Fruit fly (Drosophila melanogaster): ENCODE results near the gene Tlk.

Tlk gene

dm6 chrX:3693989-3694769, 25.6 kb upstream of the Tlk start:
- TF ChIP-seq CG8159 (tag; optimal IDR thresholded peaks at IDR 0.05) (peak; percentile 61), Snoo (tag; optimal IDR thresholded peaks at IDR 0.05) (peak; percentile 33), gl (tag; optimal IDR thresholded peaks at IDR 0.05) (no peak), CG32121 (GFP tag; IDR thresholded peaks at IDR 0.05) (peak; percentile 43; the same call in 1 of the 2 replicates), CG17806 (tag; optimal IDR thresholded peaks at IDR 0.05) (peak; percentile 45), EcR (GFP tag; optimal IDR thresholded peaks at IDR 0.05) (no peak), Pif1B (GFP tag; optimal IDR thresholded peaks at IDR 0.05) (peak; percentile 45), D1 (tag; optimal IDR thresholded peaks at IDR 0.05) (peak; percentile 40), Ets98B (GFP tag; IDR thresholded peaks at IDR 0.05) (no peak), Pif1A (GFP tag; optimal IDR thresholded peaks at IDR 0.05) (peak; percentile 76), CG12605 (GFP tag; IDR thresholded peaks at IDR 0.05) (no peak), CG4496 (GFP tag; IDR thresholded peaks at IDR 0.05) (peak; percentile 33; the same call in 1 of the 3 replicates), CG34367 (tag; optimal IDR thresholded peaks at IDR 0.05) (peak; percentile 52), CG9948 (tag; optimal IDR thresholded peaks at IDR 0.05) (peak; percentile 68), CG15710 (tag; optimal IDR thresholded peaks at IDR 0.05) (peak; percentile 59), CG8301 (tag; optimal IDR thresholded peaks at IDR 0.05) (peak; percentile 72), CG10348 (GFP tag; IDR thresholded peaks at IDR 0.05) (no peak), fd96Ca (GFP tag; IDR thresholded peaks at IDR 0.05) (peak; percentile 64; the same call in 2 of the 3 replicates), CG14655 (GFP tag; optimal IDR thresholded peaks at IDR 0.05) (peak; percentile 87), rn (GFP tag; IDR thresholded peaks at IDR 0.05) (no peak), CG13204 (GFP tag; optimal IDR thresholded peaks at IDR 0.05) (no peak)

dm6 chrX:3694770-3695145, 25.0 kb upstream of the Tlk start:
- TF ChIP-seq fd96Ca (GFP tag; IDR thresholded peaks at IDR 0.05): peak; percentile 52; the same call in 1 of the 3 replicates
- no peak for TF ChIP-seq CG15710 (tag; optimal IDR thresholded peaks at IDR 0.05)
- no peak for TF ChIP-seq D1 (tag; optimal IDR thresholded peaks at IDR 0.05)
- peak; percentile 24 for TF ChIP-seq EcR (GFP tag; optimal IDR thresholded peaks at IDR 0.05)

- TF ChIP-seq Pif1B (GFP tag; optimal IDR thresholded peaks at IDR 0.05): peak; percentile 65
- TF ChIP-seq rn (GFP tag; IDR thresholded peaks at IDR 0.05): peak; percentile 62
- peak; percentile 88 for TF ChIP-seq CG4496 (GFP tag; IDR thresholded peaks at IDR 0.05)
- TF ChIP-seq CG8159 (tag; optimal IDR thresholded peaks at IDR 0.05): peak; percentile 72
- TF ChIP-seq CG15710 (tag; optimal IDR thresholded peaks at IDR 0.05): peak; percentile 74
- peak; percentile 81 for TF ChIP-seq Snoo (tag; optimal IDR thresholded peaks at IDR 0.05)
- TF ChIP-seq fd96Ca (GFP tag; IDR thresholded peaks at IDR 0.05): no peak; the same call in 2 of the 3 replicates
- TF ChIP-seq CG13204 (GFP tag; optimal IDR thresholded peaks at IDR 0.05): peak; percentile 90
- TF ChIP-seq CG10348 (GFP tag; IDR thresholded peaks at IDR 0.05): peak; percentile 72
- TF ChIP-seq Pif1A (GFP tag; optimal IDR thresholded peaks at IDR 0.05): peak; percentile 78
- TF ChIP-seq CG14655 (GFP tag; optimal IDR thresholded peaks at IDR 0.05): peak; percentile 66
- TF ChIP-seq CG12605 (GFP tag; IDR thresholded peaks at IDR 0.05): peak; percentile 96
- TF ChIP-seq CG34367 (tag; optimal IDR thresholded peaks at IDR 0.05): peak; percentile 83
- TF ChIP-seq gl (tag; optimal IDR thresholded peaks at IDR 0.05): peak; percentile 93
- TF ChIP-seq Ets98B (GFP tag; IDR thresholded peaks at IDR 0.05): peak; percentile 82
- no peak for TF ChIP-seq D1 (tag; optimal IDR thresholded peaks at IDR 0.05)
- peak; percentile 87 for TF ChIP-seq CG32121 (GFP tag; IDR thresholded peaks at IDR 0.05)
- TF ChIP-seq CG9948 (tag; optimal IDR thresholded peaks at IDR 0.05): peak; percentile 85
- peak; percentile 98 for TF ChIP-seq EcR (GFP tag; optimal IDR thresholded peaks at IDR 0.05)
- peak; percentile 48 for TF ChIP-seq CG17806 (tag; optimal IDR thresholded peaks at IDR 0.05)
- TF ChIP-seq CG8301 (tag; optimal IDR thresholded peaks at IDR 0.05): peak; percentile 42
Observed at dm6 chrX:3695151-3695988, 24.4 kb upstream of the Tlk start.

dm6 chrX:3696540-3697206, 23.1 kb upstream of the Tlk start:
- TF ChIP-seq EcR (GFP tag; optimal IDR thresholded peaks at IDR 0.05) (peak; percentile 30), Snoo (tag; optimal IDR thresholded peaks at IDR 0.05) (peak; percentile 5), CG4496 (GFP tag; IDR thresholded peaks at IDR 0.05) (no peak), Pif1B (GFP tag; optimal IDR thresholded peaks at IDR 0.05) (no peak), CG8301 (tag; optimal IDR thresholded peaks at IDR 0.05) (peak; percentile 46), CG10348 (GFP tag; IDR thresholded peaks at IDR 0.05) (no peak), CG34367 (tag; optimal IDR thresholded peaks at IDR 0.05) (no peak), Ets98B (GFP tag; IDR thresholded peaks at IDR 0.05) (no peak), CG9948 (tag; optimal IDR thresholded peaks at IDR 0.05) (no peak), Pif1A (GFP tag; optimal IDR thresholded peaks at IDR 0.05) (peak; percentile 41), CG17806 (tag; optimal IDR thresholded peaks at IDR 0.05) (no peak), CG14655 (GFP tag; optimal IDR thresholded peaks at IDR 0.05) (no peak), fd96Ca (GFP tag; IDR thresholded peaks at IDR 0.05) (no peak)

- TF ChIP-seq CG4496 (GFP tag; IDR thresholded peaks at IDR 0.05) (peak; percentile 39; the same call in 1 of the 3 replicates), CG8301 (tag; optimal IDR thresholded peaks at IDR 0.05) (no peak), CG12605 (GFP tag; IDR thresholded peaks at IDR 0.05) (no peak), CG17806 (tag; optimal IDR thresholded peaks at IDR 0.05) (no peak), gl (tag; optimal IDR thresholded peaks at IDR 0.05) (peak; percentile 43), D1 (tag; optimal IDR thresholded peaks at IDR 0.05) (no peak), Pif1B (GFP tag; optimal IDR thresholded peaks at IDR 0.05) (no peak), CG14655 (GFP tag; optimal IDR thresholded peaks at IDR 0.05) (no peak)
Observed at dm6 chrX:3704204-3704660, 15.6 kb upstream of the Tlk start.

Data from whole organism, pupa.